Fruit fly (Drosophila melanogaster): Measurements from ENCODE around the gene CG6299.

DNA sequence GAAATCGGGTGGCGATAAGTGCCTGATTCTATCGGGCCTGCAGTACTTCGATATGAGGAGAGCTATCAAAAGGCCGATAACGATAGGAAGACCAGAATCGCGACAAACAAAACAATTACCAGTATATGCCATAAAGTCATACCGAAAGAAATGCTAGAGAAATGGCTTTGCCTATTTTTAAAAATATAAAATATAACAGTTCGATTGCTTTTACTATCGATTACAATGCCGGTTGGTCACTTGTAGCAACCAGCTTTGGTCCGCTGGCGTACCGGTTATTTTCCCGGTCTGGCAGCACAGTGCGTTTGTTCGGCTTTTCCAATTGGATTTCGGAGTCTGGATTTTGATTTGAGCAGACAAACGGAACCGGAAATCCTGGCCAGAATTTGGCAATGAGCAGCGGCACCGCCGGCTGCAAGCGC, at the start of gene CG6299, which contains the start of the genes shtd and CG6294:
- TF ChIP-seq CG14711 (tag; optimal IDR thresholded peaks at IDR 0.05): peak; percentile 24
- TF ChIP-seq toe (GFP tag; optimal IDR thresholded peaks at IDR 0.05): no peak
- no peak for TF ChIP-seq kay (GFP tag; ENCODE audit: borderline replicate concordance)
- no peak for TF ChIP-seq CG7045 (GFP tag; optimal IDR thresholded peaks at IDR 0.05)
- TF ChIP-seq Clk (GFP tag; optimal IDR thresholded peaks at IDR 0.05): no peak
- TF ChIP-seq ovo (GFP tag; optimal IDR thresholded peaks at IDR 0.05): no peak
- no peak for TF ChIP-seq CG33017 (tag; optimal IDR thresholded peaks at IDR 0.05)
- TF ChIP-seq CG7101 (tag; optimal IDR thresholded peaks at IDR 0.05): no peak
- no peak for TF ChIP-seq cnc (optimal IDR thresholded peaks at IDR 0.05)
- TF ChIP-seq Crg-1 (GFP tag; optimal IDR thresholded peaks at IDR 0.05): no peak
- peak; percentile 19 for TF ChIP-seq Mnt (GFP tag; optimal IDR thresholded peaks at IDR 0.05)
- no peak for TF ChIP-seq Hr96 (GFP tag; optimal IDR thresholded peaks at IDR 0.05)
- TF ChIP-seq pad (GFP tag; optimal IDR thresholded peaks at IDR 0.05): no peak
- no peak for TF ChIP-seq CG12768 (GFP tag; optimal IDR thresholded peaks at IDR 0.05)
